Fruit fly (Drosophila melanogaster): Measurements from ENCODE around the gene CG14073.

CG14073 gene

dm6 chr3L:18813963-18814647, 6.4 kb downstream of the CG14073 start (continued):
- TF ChIP-seq schlank (tag; optimal IDR thresholded peaks at IDR 0.05) (peak; percentile 56), tup (GFP tag; optimal IDR thresholded peaks at IDR 0.05) (no peak), Sox102F (GFP tag; optimal IDR thresholded peaks at IDR 0.05) (peak; percentile 57), CG3838 (GFP tag; optimal IDR thresholded peaks at IDR 0.05) (peak; percentile 69), Chrac-16 (GFP tag; optimal IDR thresholded peaks at IDR 0.05) (no peak), wek (GFP tag; optimal IDR thresholded peaks at IDR 0.05) (peak; percentile 80), CG4707 (GFP tag; optimal IDR thresholded peaks at IDR 0.05) (no peak), bigmax (GFP tag; optimal IDR thresholded peaks at IDR 0.05) (peak; percentile 17), fd102C (GFP tag; optimal IDR thresholded peaks at IDR 0.05) (peak; percentile 20), CG6689 (GFP tag; IDR thresholded peaks at IDR 0.05) (peak; percentile 61; the same call in 1 of the 2 replicates), Hr78 (GFP tag; optimal IDR thresholded peaks at IDR 0.05) (peak in 1 of 2 experiments; percentile 19), CG1233 (GFP tag; optimal IDR thresholded peaks at IDR 0.05) (peak; percentile 64), CG32767 (GFP tag; IDR thresholded peaks at IDR 0.05) (peak; percentile 70; the same call in 1 of the 2 replicates), CG11093 (GFP tag; IDR thresholded peaks at IDR 0.05) (no peak; the same call in 2 of the 3 replicates), CG7357 (GFP tag; IDR thresholded peaks at IDR 0.05) (no peak), CG14014 (GFP tag; IDR thresholded peaks at IDR 0.05) (peak; percentile 52; the same call in 1 of the 2 replicates), CG15479 (GFP tag; optimal IDR thresholded peaks at IDR 0.05) (peak; percentile 69), gcm (GFP tag; optimal IDR thresholded peaks at IDR 0.05) (peak; percentile 34), CG15011 (GFP tag; optimal IDR thresholded peaks at IDR 0.05) (peak; percentile 71), CG1602 (GFP tag; optimal IDR thresholded peaks at IDR 0.05) (peak; percentile 24), CG12942 (GFP tag; optimal IDR thresholded peaks at IDR 0.05) (peak; percentile 29), CG4424 (GFP tag; optimal IDR thresholded peaks at IDR 0.05) (peak; percentile 46), ro (GFP tag; IDR thresholded peaks at IDR 0.05) (no peak), salm (tag; optimal IDR thresholded peaks at IDR 0.05) (no peak), B-H2 (GFP tag; optimal IDR thresholded peaks at IDR 0.05) (peak; percentile 40), CG8290 (GFP tag; optimal IDR thresholded peaks at IDR 0.05) (peak; percentile 30), CG8290 (tag; optimal IDR thresholded peaks at IDR 0.05) (peak in 1 of 2 experiments; percentile 14), CG30020 (tag; optimal IDR thresholded peaks at IDR 0.05) (no peak), CG9727 (GFP tag; optimal IDR thresholded peaks at IDR 0.05) (peak; percentile 80), Nf-YA (GFP tag; IDR thresholded peaks at IDR 0.05) (peak; percentile 63), Max (GFP tag; optimal IDR thresholded peaks at IDR 0.05) (peak; percentile 58), CG12236 (GFP tag; optimal IDR thresholded peaks at IDR 0.05) (peak; percentile 48), Sry-β (GFP tag; optimal IDR thresholded peaks at IDR 0.05) (no peak), CG13123 (GFP tag; optimal IDR thresholded peaks at IDR 0.05) (no peak), yki (optimal IDR thresholded peaks at IDR 0.05) (no peak), hbn (GFP tag; IDR thresholded peaks at IDR 0.05; ENCODE audit: partially characterized antibody) (no peak), prd (optimal IDR thresholded peaks at IDR 0.05) (no peak), prd (GFP tag; IDR thresholded peaks at IDR 0.05) (no peak), lilli (GFP tag; optimal IDR thresholded peaks at IDR 0.05) (peak; percentile 10), CG17568 (GFP tag; optimal IDR thresholded peaks at IDR 0.05) (peak; percentile 79), ftz-f1 (GFP tag; optimal IDR thresholded peaks at IDR 0.05) (peak; percentile 93), Awh (GFP tag; IDR thresholded peaks at IDR 0.05) (peak; percentile 80), CG4854 (GFP tag; optimal IDR thresholded peaks at IDR 0.05) (peak; percentile 42), CG5180 (GFP tag; optimal IDR thresholded peaks at IDR 0.05) (peak; percentile 77), cas (GFP tag; IDR thresholded peaks at IDR 0.05) (no peak), fd64A (GFP tag; optimal IDR thresholded peaks at IDR 0.05) (peak; percentile 85), HLHmδ (GFP tag; optimal IDR thresholded peaks at IDR 0.05) (no peak), CG31388 (GFP tag; optimal IDR thresholded peaks at IDR 0.05) (no peak), ERR (GFP tag; optimal IDR thresholded peaks at IDR 0.05) (peak; percentile 51), MESR4 (GFP tag; optimal IDR thresholded peaks at IDR 0.05) (no peak)

All from whole organism, embryonic.